Worm (Caenorhabditis elegans) whole organism, L2 larva: ENCODE data around the gene C09E10.3.

Source experiments
- C34F6.9 ChIP-seq: fragments of 150-350 bp; optimal IDR thresholded peaks from 2 replicates; lab custom pipeline; 2014; ENCODE audit warnings: missing biosample characterization, missing genetic modification characterization
- F13H6.1 ChIP-seq: sonication (generic microtip); optimal IDR thresholded peaks from 2 replicates; lab custom pipeline; 2016; ENCODE audit warnings: missing genetic modification characterization, missing compliant biosample characterization
- R02D3.7 ChIP-seq: fragments of 150-350 bp; optimal IDR thresholded peaks from 2 replicates; lab custom pipeline; 2014; ENCODE audit warnings: missing biosample characterization, missing genetic modification characterization
- aly-2 ChIP-seq: fragments of 150-350 bp; optimal IDR thresholded peaks from 2 replicates; lab custom pipeline; 2014; ENCODE audit warnings: missing biosample characterization, missing genetic modification characterization
- ama-1 ChIP-seq: fragments of 150-350 bp; optimal IDR thresholded peaks from 2 replicates; lab custom pipeline; 2018; ENCODE audit warnings: inconsistent platforms
- blmp-1 ChIP-seq: sonication (generic microtip); optimal IDR thresholded peaks from 2 replicates; lab custom pipeline; 2017; ENCODE audit warnings: missing genetic modification characterization, mild to moderate bottlenecking, missing compliant biosample characterization, antibody characterized with exemption, moderate library complexity; ENCODE audit not compliant: insufficient read depth
- crh-2 ChIP-seq: sonication (generic microtip); optimal IDR thresholded peaks from 2 replicates; lab custom pipeline; 2017; ENCODE audit warnings: missing biosample characterization, missing genetic modification characterization
- dmd-4 ChIP-seq: sonication (generic microtip); optimal IDR thresholded peaks from 2 replicates; lab custom pipeline; 2017; ENCODE audit warnings: missing biosample characterization, missing genetic modification characterization
- egl-27 ChIP-seq: sonication (generic microtip); optimal IDR thresholded peaks from 3 replicates; lab custom pipeline; 2017; ENCODE audit warnings: missing biosample characterization, missing genetic modification reagents, missing genetic modification characterization
- elt-1 ChIP-seq: fragments of 150-350 bp; optimal IDR thresholded peaks from 2 replicates; lab custom pipeline; 2014; ENCODE audit warnings: missing biosample characterization, missing genetic modification characterization
- fos-1 ChIP-seq: fragments of 150-350 bp; optimal IDR thresholded peaks from 2 replicates; lab custom pipeline; 2014; ENCODE audit warnings: missing biosample characterization, missing genetic modification characterization
- gmeb-1 ChIP-seq: fragments of 150-350 bp; optimal IDR thresholded peaks from 2 replicates; lab custom pipeline; 2014; ENCODE audit warnings: missing biosample characterization, missing genetic modification characterization
- lin-11 ChIP-seq: fragments of 150-350 bp; sonication (generic microtip); optimal IDR thresholded peaks from 2 replicates; lab custom pipeline; 2014; ENCODE audit warnings: missing biosample characterization, missing genetic modification characterization, inconsistent platforms, mixed read lengths
- lin-13 ChIP-seq: fragments of 150-350 bp; optimal IDR thresholded peaks from 2 replicates; lab custom pipeline; 2014; ENCODE audit warnings: missing biosample characterization, missing genetic modification reagents, missing genetic modification characterization
- lin-39 ChIP-seq: fragments of 150-350 bp; optimal IDR thresholded peaks from 2 replicates; lab custom pipeline; 2014; ENCODE audit warnings: missing biosample characterization, missing genetic modification reagents, missing genetic modification characterization
- lsy-2 ChIP-seq, 2 experiments: fragments of 150-350 bp in 1 of 2; sonication (generic microtip) in 1 of 2; optimal IDR thresholded peaks; 2 replicates each; lab custom pipeline; 2014 to 2017; ENCODE audit warnings: missing biosample characterization in 2 of 2, missing genetic modification characterization in 2 of 2
- mab-5 ChIP-seq: fragments of 150-350 bp; optimal IDR thresholded peaks from 2 replicates; lab custom pipeline; 2014; ENCODE audit warnings: missing biosample characterization, missing genetic modification characterization
- mbf-1 ChIP-seq: sonication (generic microtip); optimal IDR thresholded peaks from 2 replicates; lab custom pipeline; 2017; ENCODE audit warnings: missing biosample characterization, missing genetic modification characterization
- mdl-1 ChIP-seq, 2 experiments: fragments of 150-350 bp in 1 of 2; sonication (generic microtip) in 1 of 2; optimal IDR thresholded peaks; 2 replicates each; lab custom pipeline; 2017; ENCODE audit warnings: missing biosample characterization in 2 of 2, missing genetic modification characterization in 2 of 2
- nhr-11 ChIP-seq: fragments of 150-350 bp; optimal IDR thresholded peaks from 2 replicates; lab custom pipeline; 2014; ENCODE audit warnings: missing biosample characterization, missing genetic modification characterization
- nhr-12 ChIP-seq: fragments of 150-350 bp; optimal IDR thresholded peaks from 2 replicates; lab custom pipeline; 2014; ENCODE audit warnings: missing biosample characterization, missing genetic modification characterization
- nhr-129 ChIP-seq: fragments of 150-350 bp; optimal IDR thresholded peaks from 2 replicates; lab custom pipeline; 2014; ENCODE audit warnings: missing biosample characterization, missing genetic modification characterization
- nhr-21 ChIP-seq: fragments of 150-350 bp; optimal IDR thresholded peaks from 2 replicates; lab custom pipeline; 2014; ENCODE audit warnings: missing biosample characterization, missing genetic modification characterization
- nhr-237 ChIP-seq: fragments of 150-350 bp; optimal IDR thresholded peaks from 2 replicates; lab custom pipeline; 2014; ENCODE audit warnings: missing biosample characterization, missing genetic modification characterization
- nhr-6 ChIP-seq: fragments of 150-350 bp; optimal IDR thresholded peaks from 2 replicates; lab custom pipeline; 2014; ENCODE audit warnings: missing biosample characterization, missing genetic modification characterization
- nhr-77 ChIP-seq: fragments of 150-350 bp; optimal IDR thresholded peaks from 2 replicates; lab custom pipeline; 2014; ENCODE audit warnings: missing biosample characterization, missing genetic modification characterization
- sem-4 ChIP-seq: fragments of 150-350 bp; optimal IDR thresholded peaks from 2 replicates; lab custom pipeline; 2014; ENCODE audit warnings: missing biosample characterization, missing genetic modification reagents, missing genetic modification characterization
- skn-1 ChIP-seq: sonication (generic microtip); optimal IDR thresholded peaks from 2 replicates; lab custom pipeline; 2017; ENCODE audit warnings: missing biosample characterization, missing genetic modification characterization
- sma-3 ChIP-seq: sonication (generic microtip); optimal IDR thresholded peaks from 2 replicates; lab custom pipeline; 2016; ENCODE audit warnings: missing genetic modification reagents, missing genetic modification characterization, missing compliant biosample characterization
- sma-9 ChIP-seq, 2 experiments: fragments of 150-350 bp in 1 of 2; sonication (generic microtip) in 1 of 2; optimal IDR thresholded peaks; 2 replicates each; lab custom pipeline; 2014 to 2016; ENCODE audit warnings: missing genetic modification characterization in 2 of 2, mild to moderate bottlenecking in 1 of 2, missing biosample characterization in 1 of 2, missing compliant biosample characterization in 1 of 2, missing genetic modification reagents in 1 of 2, moderate library complexity in 1 of 2
- unc-39 ChIP-seq: fragments of 150-350 bp; optimal IDR thresholded peaks from 2 replicates; lab custom pipeline; 2014; ENCODE audit warnings: missing biosample characterization, missing genetic modification characterization
- unc-55 ChIP-seq: fragments of 150-350 bp; sonication (generic microtip); optimal IDR thresholded peaks from 3 replicates; lab custom pipeline; 2014; ENCODE audit warnings: missing biosample characterization, missing genetic modification reagents, missing genetic modification characterization
- unc-62 ChIP-seq: fragments of 150-350 bp; optimal IDR thresholded peaks from 2 replicates; lab custom pipeline; 2014; ENCODE audit warnings: missing biosample characterization, missing genetic modification reagents, missing genetic modification characterization
- ztf-1 ChIP-seq: fragments of 200-800 bp; sonication (Bioruptor generic); conservative IDR thresholded peaks from 2 replicates; pipeline ENCODE4 v1.3.6; 2022; ENCODE audit warnings: missing genetic modification characterization, missing compliant biosample characterization
- ztf-11 ChIP-seq: sonication (generic microtip); optimal IDR thresholded peaks from 2 replicates; lab custom pipeline; 2017; ENCODE audit warnings: missing biosample characterization, missing genetic modification characterization

Gene C09E10.3

DNA sequence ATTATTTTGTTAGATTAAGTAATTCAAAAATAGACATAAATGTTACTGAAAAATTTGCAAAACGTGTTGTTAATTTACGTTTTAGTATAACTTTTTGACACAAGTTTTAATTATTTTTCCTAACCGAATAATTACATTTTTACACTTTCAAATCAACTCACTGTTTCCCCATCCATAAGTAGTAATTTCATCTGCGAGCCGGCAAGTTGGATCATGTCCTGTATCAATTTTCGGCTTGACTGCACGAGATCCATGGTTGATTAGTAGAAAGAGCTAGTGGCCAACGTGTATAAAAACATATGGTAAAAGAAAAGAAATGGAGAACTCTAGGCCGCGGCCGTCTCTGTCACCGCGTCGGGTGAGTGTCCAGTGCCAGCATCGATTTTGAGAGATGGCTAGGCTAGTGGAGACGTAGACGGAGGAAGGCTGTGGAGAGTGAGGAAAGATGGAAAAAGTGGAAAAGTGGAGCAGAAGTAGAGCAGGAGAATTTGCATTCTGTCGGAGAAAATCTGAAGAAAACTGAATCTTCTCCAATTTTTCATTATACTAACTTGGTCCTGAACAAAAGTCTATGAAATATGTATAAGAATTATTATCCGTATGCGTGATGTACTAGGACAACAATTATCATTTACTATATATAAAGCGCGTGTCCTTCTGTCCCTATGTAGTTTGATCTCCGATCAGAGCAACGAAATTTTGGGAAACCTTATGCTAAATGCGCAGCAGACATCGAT, 16.5 kb downstream of the C09E10.3 start, which contains the start of gene vps-45 (continued):
- TF ChIP-seq sma-9 (GFP tag; optimal IDR thresholded peaks at IDR 0.05; lab: Kevin White, UChicago) (peak; percentile 36), sma-9 (tag; optimal IDR thresholded peaks at IDR 0.05; lab: Kevin White, UChicago) (no peak)

DNA sequence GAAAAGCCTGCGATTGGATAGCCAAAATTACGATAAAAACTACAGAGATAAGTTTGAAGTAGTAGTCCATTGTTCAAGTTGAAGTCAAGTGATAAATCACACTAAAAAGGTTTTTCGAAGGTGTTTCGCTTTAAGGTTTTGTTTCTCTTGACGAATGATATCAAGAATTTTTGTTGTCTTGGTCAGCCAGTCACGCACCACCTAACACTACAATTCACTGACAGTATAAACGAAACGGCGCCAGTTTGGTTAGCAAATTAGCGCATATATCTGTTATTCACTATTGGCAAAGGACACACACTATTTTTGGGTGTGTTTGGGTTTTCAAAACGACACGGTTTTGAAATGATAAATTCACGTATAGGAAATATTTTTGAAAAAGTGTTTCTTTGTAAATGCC, 21.1 kb downstream of the C09E10.3 start, which contains the start of gene C44C1.6:
Gene C44C1.6 (minus strand): TSS at position 199 of the 400 bp plus-strand sequence.
- TF ChIP-seq nhr-129 (tag; lab: Kevin White, UChicago) = peak; percentile 31
- TF ChIP-seq aly-2 (tag; lab: Kevin White, UChicago) = no peak
- peak; percentile 42 for TF ChIP-seq sma-3 (GFP tag; lab: Kevin White, UChicago)

DNA sequence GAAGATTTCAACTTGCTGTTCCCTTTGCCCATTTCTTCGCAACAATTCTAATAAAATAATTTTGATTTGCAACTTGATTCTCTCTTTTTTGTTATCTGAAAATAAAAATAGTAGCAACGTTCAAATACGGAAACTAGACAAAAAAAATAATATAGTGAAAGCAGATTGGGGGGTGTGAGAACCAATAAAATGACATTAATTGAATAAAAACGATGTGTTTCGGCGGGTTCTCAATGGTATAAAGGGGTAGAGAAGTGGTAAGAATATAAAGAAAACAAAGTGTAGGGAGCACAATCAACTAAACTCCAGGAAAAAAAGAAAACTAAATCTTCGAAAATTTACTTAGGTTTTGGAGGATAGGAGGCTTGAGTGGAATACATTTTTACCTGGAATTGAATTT, 28.0 kb downstream of the C09E10.3 start, which contains the start of gene ncs-1:
Gene ncs-1 (minus strand): TSS at position 101 of the 400 bp plus-strand sequence.
- TF ChIP-seq unc-62 (GFP tag; lab: Kevin White, UChicago) (no peak), dmd-4 (tag; lab: Kevin White, UChicago) (no peak), mbf-1 (tag; lab: Kevin White, UChicago) (no peak), sem-4 (tag; lab: Kevin White, UChicago) (no peak), ztf-11 (tag; lab: Kevin White, UChicago) (no peak), R02D3.7 (tag; lab: Kevin White, UChicago) (no peak)
- TF ChIP-seq, all 48 proteins: peak for 0

DNA sequence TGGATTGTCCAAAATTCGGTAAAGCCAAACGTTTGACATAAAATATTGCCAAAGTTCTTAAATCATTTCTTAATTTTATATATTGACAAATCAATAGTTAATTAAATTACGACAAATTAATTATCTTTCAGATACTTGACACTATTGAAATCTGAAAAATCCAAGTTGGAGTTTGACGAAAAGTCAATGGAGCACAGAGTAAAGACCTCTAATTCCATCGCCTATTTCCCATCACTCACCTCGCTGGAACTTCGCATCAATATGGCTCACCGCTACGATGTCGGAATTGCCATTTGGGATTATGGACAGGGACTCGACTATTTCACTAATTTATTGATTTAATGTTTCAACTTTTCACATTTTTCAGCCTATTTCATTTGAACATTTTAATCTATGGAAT, 31.0 kb downstream of the C09E10.3 start:
- TF ChIP-seq nhr-11 (no peak), dmd-4 (tag; lab: Kevin White, UChicago) (no peak), sma-9 (GFP tag; optimal IDR thresholded peaks at IDR 0.05; lab: Kevin White, UChicago) (no peak), sma-9 (tag; optimal IDR thresholded peaks at IDR 0.05; lab: Kevin White, UChicago) (no peak), skn-1 (tag; lab: Kevin White, UChicago) (no peak), egl-27 (tag; lab: Kevin White, UChicago) (no peak), nhr-21 (tag; lab: Kevin White, UChicago) (no peak), ztf-1 (no peak), nhr-237 (tag; lab: Kevin White, UChicago) (no peak), lin-13 (GFP tag; lab: Kevin White, UChicago) (no peak), F13H6.1 (no peak)

DNA sequence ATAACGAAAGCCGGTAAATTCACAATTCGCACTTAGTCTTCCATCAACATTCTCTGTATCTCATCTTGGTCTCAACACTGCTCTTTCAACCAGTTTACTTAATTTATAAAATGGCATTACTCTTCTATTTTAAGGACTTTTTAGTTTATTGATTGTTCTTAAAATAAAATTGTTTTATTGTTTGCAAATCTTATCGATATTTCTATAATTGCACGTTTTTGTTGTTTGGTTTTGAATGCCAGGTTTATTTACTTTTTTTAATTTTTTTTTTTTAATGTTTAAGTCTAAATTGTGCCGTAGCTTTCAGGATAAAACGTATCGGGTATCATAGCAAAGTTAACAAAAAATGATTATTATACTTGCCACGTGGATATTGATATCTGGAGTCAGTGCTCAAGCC, 33.6 kb downstream of the C09E10.3 start, which contains the start of gene chil-10:
Gene chil-10 (plus strand): TSS at position 301 of the 400 bp plus-strand sequence.
- TF ChIP-seq R02D3.7 (tag; lab: Kevin White, UChicago) = no peak
- TF ChIP-seq unc-62 (GFP tag; lab: Kevin White, UChicago) = no peak
- TF ChIP-seq blmp-1 (tag; lab: Kevin White, UChicago) = no peak
- TF ChIP-seq unc-55 (GFP tag; lab: Kevin White, UChicago) = no peak
- no peak for TF ChIP-seq ama-1 (lab: Kevin White, UChicago)
- TF ChIP-seq nhr-6 = no peak
- TF ChIP-seq lin-13 (GFP tag; lab: Kevin White, UChicago) = no peak
- TF ChIP-seq lin-11 (tag; lab: Kevin White, UChicago) = no peak
- no peak for TF ChIP-seq lin-39 (tag; lab: Kevin White, UChicago)
- no peak for TF ChIP-seq mab-5
- TF ChIP-seq elt-1 (tag; lab: Kevin White, UChicago) = no peak
- TF ChIP-seq nhr-21 (tag; lab: Kevin White, UChicago) = no peak
- no peak for TF ChIP-seq lsy-2 (tag; optimal IDR thresholded peaks at IDR 0.05; lab: Kevin White, UChicago)

DNA sequence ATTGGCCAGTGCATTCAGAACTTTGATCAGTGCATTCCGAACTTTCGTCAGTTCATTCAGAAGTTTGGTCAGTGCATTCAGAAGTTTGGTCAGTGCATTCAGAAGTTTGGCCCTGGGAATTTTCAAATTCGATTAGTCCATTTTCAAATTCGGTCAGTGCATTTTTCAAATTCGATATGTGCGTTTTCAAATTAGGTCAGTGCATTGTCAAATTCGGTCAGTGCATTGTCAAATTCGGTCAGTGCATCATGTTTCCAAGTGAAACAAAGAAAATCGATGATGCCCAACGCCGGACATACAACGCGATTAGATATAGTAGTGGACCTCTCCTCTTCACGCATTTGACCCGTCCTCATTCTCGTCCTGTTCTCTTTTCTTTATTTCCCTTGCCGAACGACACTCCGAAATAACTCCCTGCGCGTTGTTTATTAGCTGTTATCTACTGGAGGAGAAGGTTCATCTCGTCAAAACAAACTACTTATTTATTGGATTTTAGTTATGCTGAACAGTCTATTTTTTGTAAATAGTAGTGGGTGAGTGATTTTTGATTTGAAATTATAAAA, 36.6 kb downstream of the C09E10.3 start, which contains the start of gene apm-3:
Gene apm-3 (plus strand): TSS at position 477 of the 563 bp plus-strand sequence.
- TF ChIP-seq ztf-11 (tag; lab: Kevin White, UChicago) (no peak), nhr-12 (tag; lab: Kevin White, UChicago) (no peak), unc-39 (tag; lab: Kevin White, UChicago) (no peak), fos-1 (no peak), C34F6.9 (tag; lab: Kevin White, UChicago) (peak; percentile 55), crh-2 (peak; percentile 15), nhr-6 (no peak), lsy-2 (tag; optimal IDR thresholded peaks at IDR 0.05; lab: Kevin White, UChicago) (peak in 1 of 2 experiments; percentile 41), aly-2 (tag; lab: Kevin White, UChicago) (no peak), nhr-77 (tag; lab: Kevin White, UChicago) (no peak), nhr-129 (tag; lab: Kevin White, UChicago) (peak; percentile 58), unc-55 (GFP tag; lab: Kevin White, UChicago) (peak; percentile 48), gmeb-1 (no peak), lin-13 (GFP tag; lab: Kevin White, UChicago) (peak; percentile 5), mdl-1 (tag; optimal IDR thresholded peaks at IDR 0.05; lab: Kevin White, UChicago) (no peak), mab-5 (no peak), sma-9 (GFP tag; optimal IDR thresholded peaks at IDR 0.05; lab: Kevin White, UChicago) (peak; percentile 30), sma-9 (tag; optimal IDR thresholded peaks at IDR 0.05; lab: Kevin White, UChicago) (no peak), skn-1 (tag; lab: Kevin White, UChicago) (no peak), egl-27 (tag; lab: Kevin White, UChicago) (no peak), lin-11 (tag; lab: Kevin White, UChicago) (no peak)
